Fruit fly (Drosophila melanogaster) whole organism, embryonic: Measurements from ENCODE around the gene Mvb12.

ENCODE experiments used
- Antp ChIP-seq: fragments of 200-800 bp; sonication (Bioruptor generic); optimal IDR thresholded peaks from 3 replicates; lab custom pipeline; 2016; ENCODE audit warnings: missing biosample characterization, missing genetic modification characterization
- Atf3 ChIP-seq: fragments of 200-800 bp; sonication (Bioruptor generic); optimal IDR thresholded peaks from 3 replicates; lab custom pipeline; 2016; ENCODE audit warnings: missing biosample characterization, missing genetic modification characterization
- CG10274 ChIP-seq: fragments of 200-800 bp; sonication (Bioruptor generic); optimal IDR thresholded peaks from 3 replicates; lab custom pipeline; 2017; ENCODE audit warnings: missing biosample characterization, mild to moderate bottlenecking, missing genetic modification characterization
- CG10543 ChIP-seq: fragments of 200-800 bp; sonication (Bioruptor generic); optimal IDR thresholded peaks from 3 replicates; lab custom pipeline; 2017; ENCODE audit warnings: missing biosample characterization, mild to moderate bottlenecking, missing genetic modification characterization, moderate library complexity
- CG11695 ChIP-seq: fragments of 200-800 bp; sonication (Bioruptor generic); IDR thresholded peaks from 3 replicates; pipeline ENCODE4 v1.3.6; 2022; ENCODE audit warnings: missing biosample characterization, missing genetic modification characterization
- CG12155 ChIP-seq: fragments of 200-800 bp; sonication (Bioruptor generic); optimal IDR thresholded peaks from 3 replicates; lab custom pipeline; 2016; ENCODE audit warnings: missing biosample characterization, missing genetic modification characterization
- CG12219 ChIP-seq: fragments of 200-800 bp; sonication (Bioruptor generic); optimal IDR thresholded peaks from 3 replicates; lab custom pipeline; 2018; ENCODE audit warnings: missing biosample characterization, mild to moderate bottlenecking, missing genetic modification characterization
- CG12659 ChIP-seq: fragments of 200-800 bp; sonication (Bioruptor generic); optimal IDR thresholded peaks from 3 replicates; lab custom pipeline; 2017; ENCODE audit warnings: mild to moderate bottlenecking, missing biosample characterization, missing genetic modification reagents, missing genetic modification characterization
- CG14014 ChIP-seq: fragments of 200-800 bp; sonication (Bioruptor generic); IDR thresholded peaks from 2 replicates; pipeline ENCODE4 v1.3.6; 2022; ENCODE audit warnings: missing biosample characterization, missing genetic modification characterization
- CG15073 ChIP-seq: fragments of 200-800 bp; sonication (Bioruptor generic); optimal IDR thresholded peaks from 2 replicates; lab custom pipeline; 2016; ENCODE audit warnings: missing biosample characterization, missing genetic modification characterization
- CG1647 ChIP-seq: fragments of 200-800 bp; sonication (Bioruptor generic); optimal IDR thresholded peaks from 3 replicates; lab custom pipeline; 2016; ENCODE audit warnings: missing biosample characterization, missing genetic modification characterization
- CG17361 ChIP-seq: fragments of 200-800 bp; sonication (Bioruptor generic); IDR thresholded peaks from 3 replicates; pipeline ENCODE4 v1.3.6; 2022; ENCODE audit warnings: missing biosample characterization, missing genetic modification characterization
- CG31365 ChIP-seq: fragments of 200-800 bp; sonication (Bioruptor generic); optimal IDR thresholded peaks from 2 replicates; lab custom pipeline; 2018; ENCODE audit warnings: missing biosample characterization, mild to moderate bottlenecking, missing genetic modification characterization
- CG3163 ChIP-seq: fragments of 200-800 bp; sonication (Bioruptor generic); optimal IDR thresholded peaks from 3 replicates; lab custom pipeline; 2016; ENCODE audit warnings: missing biosample characterization, missing genetic modification characterization
- CG32532 ChIP-seq: fragments of 200-800 bp; sonication (Bioruptor generic); IDR thresholded peaks from 2 replicates; pipeline ENCODE4 v1.3.6; 2022; ENCODE audit warnings: missing biosample characterization, missing genetic modification characterization
- CG3281 ChIP-seq: fragments of 200-800 bp; sonication (Bioruptor generic); optimal IDR thresholded peaks from 3 replicates; lab custom pipeline; 2017; ENCODE audit warnings: missing biosample characterization, mild to moderate bottlenecking, missing genetic modification characterization
- CG34224 ChIP-seq: fragments of 200-800 bp; sonication (Bioruptor generic); IDR thresholded peaks from 3 replicates; pipeline ENCODE4 v1.3.6; 2022; ENCODE audit warnings: missing biosample characterization, missing genetic modification characterization; ENCODE audit not compliant: partially characterized antibody
- CG43689 ChIP-seq: fragments of 200-800 bp; sonication (Bioruptor generic); IDR thresholded peaks from 2 replicates; pipeline ENCODE4 v1.3.6; 2022; ENCODE audit warnings: missing biosample characterization, missing genetic modification characterization
- CG6683 ChIP-seq: fragments of 200-800 bp; sonication (Bioruptor generic); optimal IDR thresholded peaks from 2 replicates; lab custom pipeline; 2017; ENCODE audit warnings: missing biosample characterization, mild to moderate bottlenecking, missing genetic modification characterization, missing genetic modification reagents
- CG6813 ChIP-seq: fragments of 200-800 bp; sonication (Bioruptor generic); optimal IDR thresholded peaks from 2 replicates; lab custom pipeline; 2017; ENCODE audit warnings: missing biosample characterization, missing genetic modification characterization, mild to moderate bottlenecking, moderate library complexity, missing genetic modification reagents
- CG8089 ChIP-seq: fragments of 200-800 bp; sonication (Bioruptor generic); optimal IDR thresholded peaks from 3 replicates; lab custom pipeline; 2016; ENCODE audit warnings: missing biosample characterization, missing genetic modification characterization
- CG9215 ChIP-seq: fragments of 200-800 bp; sonication (Bioruptor generic); IDR thresholded peaks from 2 replicates; pipeline ENCODE4 v1.3.6; 2022; ENCODE audit warnings: missing biosample characterization, missing genetic modification characterization
- CG9797 ChIP-seq: fragments of 200-800 bp; sonication (Bioruptor generic); optimal IDR thresholded peaks from 3 replicates; lab custom pipeline; 2018; ENCODE audit warnings: missing biosample characterization, mild to moderate bottlenecking, missing genetic modification characterization
- CG9817 ChIP-seq: fragments of 200-800 bp; sonication (Bioruptor generic); optimal IDR thresholded peaks from 2 replicates; lab custom pipeline; 2018; ENCODE audit warnings: missing biosample characterization, mild to moderate bottlenecking, missing genetic modification characterization, moderate library complexity
- Chrac-16 ChIP-seq: fragments of 200-800 bp; sonication (Bioruptor generic); optimal IDR thresholded peaks from 3 replicates; lab custom pipeline; 2016; ENCODE audit warnings: missing biosample characterization, missing genetic modification characterization
- Deaf1 ChIP-seq: fragments of 200-800 bp; optimal IDR thresholded peaks from 3 replicates; lab custom pipeline; 2019; ENCODE audit warnings: missing biosample characterization, mild to moderate bottlenecking, missing genetic modification characterization, moderate library complexity
- Dek ChIP-seq: fragments of 200-800 bp; sonication (Bioruptor generic); optimal IDR thresholded peaks from 3 replicates; lab custom pipeline; 2019; ENCODE audit warnings: missing biosample characterization, mild to moderate bottlenecking, missing genetic modification characterization, moderate library complexity
- Ets97D ChIP-seq: fragments of 200-800 bp; sonication (Bioruptor generic); optimal IDR thresholded peaks from 3 replicates; lab custom pipeline; 2016; ENCODE audit warnings: missing biosample characterization, missing genetic modification characterization
- HLH54F ChIP-seq: fragments of 200-800 bp; sonication (Bioruptor generic); optimal IDR thresholded peaks from 3 replicates; lab custom pipeline; 2016; ENCODE audit warnings: missing biosample characterization, missing genetic modification characterization
- Hr51 ChIP-seq, 2 experiments: fragments of 200-800 bp; sonication (Bioruptor generic); optimal IDR thresholded peaks; 2 replicates in 1 of 2; 3 replicates in 1 of 2; lab custom pipeline; 2016 to 2018; ENCODE audit warnings: missing biosample characterization in 2 of 2, missing genetic modification characterization in 2 of 2, mild to moderate bottlenecking in 1 of 2, moderate library complexity in 1 of 2
- MBD-R2 ChIP-seq: fragments of 200-800 bp; sonication (Bioruptor generic); IDR thresholded peaks from 2 replicates; pipeline ENCODE4 v1.3.6; 2022; ENCODE audit warnings: missing biosample characterization, missing genetic modification characterization
- NK7.1 ChIP-seq: fragments of 200-800 bp; sonication (Bioruptor generic); optimal IDR thresholded peaks from 3 replicates; lab custom pipeline; 2016; ENCODE audit warnings: missing biosample characterization, missing genetic modification characterization
- Pdp1 ChIP-seq, 2 experiments: fragments of 200-800 bp; sonication (Bioruptor generic); optimal IDR thresholded peaks; 3 replicates each; lab custom pipeline; 2016; ENCODE audit warnings: missing biosample characterization in 2 of 2, missing genetic modification characterization in 2 of 2, mild to moderate bottlenecking in 1 of 2, moderate library complexity in 1 of 2
- Ravus ChIP-seq: fragments of 200-800 bp; sonication (Bioruptor generic); IDR thresholded peaks from 2 replicates; pipeline ENCODE4 v1.3.6; 2022; ENCODE audit warnings: missing biosample characterization, missing genetic modification characterization
- Xbp1 ChIP-seq: fragments of 200-800 bp; sonication (Bioruptor generic); optimal IDR thresholded peaks from 3 replicates; lab custom pipeline; 2016; ENCODE audit warnings: missing biosample characterization, mild to moderate bottlenecking, missing genetic modification characterization
- aop ChIP-seq: fragments of 200-800 bp; sonication (Bioruptor generic); IDR thresholded peaks from 2 replicates; pipeline ENCODE4 v1.3.6; 2022; ENCODE audit warnings: missing biosample characterization, missing genetic modification characterization
- bowl ChIP-seq: fragments of 200-800 bp; sonication (Bioruptor generic); IDR thresholded peaks from 2 replicates; pipeline ENCODE4 v1.3.6; 2022; ENCODE audit warnings: missing biosample characterization, missing genetic modification characterization
- chn ChIP-seq: fragments of 200-800 bp; sonication (Bioruptor generic); optimal IDR thresholded peaks from 2 replicates; lab custom pipeline; 2016; ENCODE audit warnings: missing biosample characterization, missing genetic modification characterization
- ci ChIP-seq: fragments of 200-800 bp; sonication (Bioruptor generic); IDR thresholded peaks from 3 replicates; pipeline ENCODE4 v1.3.6; 2022; ENCODE audit warnings: missing biosample characterization, missing genetic modification characterization
- eve ChIP-seq, 2 experiments: fragments of >200 bp; optimal IDR thresholded peaks; 2 replicates each; lab custom pipeline; 2017; ENCODE audit warnings: missing biosample characterization in 2 of 2, missing genetic modification characterization in 2 of 2
- fru ChIP-seq: fragments of >200 bp; optimal IDR thresholded peaks from 2 replicates; lab custom pipeline; 2017
- gt ChIP-seq: fragments of 200-800 bp; sonication (Bioruptor generic); IDR thresholded peaks from 2 replicates; pipeline ENCODE4 v1.3.6; 2022; ENCODE audit warnings: missing biosample characterization, missing genetic modification characterization
- hbn ChIP-seq: fragments of 200-800 bp; sonication (Bioruptor generic); IDR thresholded peaks from 2 replicates; pipeline ENCODE4 v1.3.6; 2022; ENCODE audit warnings: missing biosample characterization, missing genetic modification characterization; ENCODE audit not compliant: partially characterized antibody
- lab ChIP-seq: fragments of 200-800 bp; sonication (Bioruptor generic); optimal IDR thresholded peaks from 3 replicates; lab custom pipeline; 2017; ENCODE audit warnings: missing biosample characterization, missing genetic modification characterization, mild to moderate bottlenecking, moderate library complexity, missing genetic modification reagents
- lmd ChIP-seq: fragments of 200-800 bp; sonication (Bioruptor generic); IDR thresholded peaks from 2 replicates; pipeline ENCODE4 v1.3.6; 2022; ENCODE audit warnings: missing biosample characterization, missing genetic modification characterization
- mirr ChIP-seq: fragments of 200-800 bp; sonication (Bioruptor generic); optimal IDR thresholded peaks from 3 replicates; lab custom pipeline; 2018; ENCODE audit warnings: missing biosample characterization, mild to moderate bottlenecking, missing genetic modification characterization
- sens ChIP-seq: fragments of 200-800 bp; sonication (Bioruptor generic); peaks from one replicate; lab custom pipeline; 2016; ENCODE audit warnings: missing biosample characterization, missing genetic modification characterization
- slp2 ChIP-seq: fragments of 200-800 bp; sonication (Bioruptor generic); optimal IDR thresholded peaks from 2 replicates; lab custom pipeline; 2016; ENCODE audit warnings: missing biosample characterization, missing genetic modification characterization
- tap ChIP-seq: fragments of 200-800 bp; optimal IDR thresholded peaks from 3 replicates; lab custom pipeline; 2019; ENCODE audit warnings: missing biosample characterization, mild to moderate bottlenecking, missing genetic modification characterization, moderate library complexity
- vvl ChIP-seq: fragments of 200-800 bp; sonication (Bioruptor generic); IDR thresholded peaks from 2 replicates; pipeline ENCODE4 v1.3.6; 2022; ENCODE audit warnings: missing biosample characterization, missing genetic modification characterization
- zen ChIP-seq: fragments of 200-800 bp; sonication (Bioruptor generic); optimal IDR thresholded peaks from 3 replicates; lab custom pipeline; 2018; ENCODE audit warnings: missing biosample characterization, mild to moderate bottlenecking, missing genetic modification characterization, moderate library complexity
- zfh1 ChIP-seq: fragments of 200-800 bp; sonication (Bioruptor generic); IDR thresholded peaks from 3 replicates; pipeline ENCODE4 v1.3.6; 2022; ENCODE audit warnings: missing biosample characterization, missing genetic modification characterization

The Mvb12 gene

DNA sequence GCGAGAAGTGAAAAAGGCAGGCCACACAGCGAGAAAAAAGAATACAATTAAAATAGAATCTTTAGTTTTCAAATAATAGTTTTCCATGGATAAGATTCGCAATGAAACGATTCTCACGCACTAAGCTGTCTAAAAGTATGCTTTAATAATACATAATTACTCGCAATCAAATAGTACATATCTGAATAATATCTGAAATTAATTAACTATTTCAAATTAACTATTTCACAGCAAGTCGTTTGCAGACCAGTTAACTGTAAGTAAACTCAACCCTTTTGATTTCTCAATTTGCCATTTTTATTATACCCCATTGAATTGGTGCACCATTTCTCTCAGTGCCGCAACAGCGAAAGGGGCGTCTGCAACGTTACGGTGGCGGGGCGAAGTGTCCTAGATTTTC, 24.4 kb upstream of the Mvb12 start (continued):
- TF ChIP-seq CG8089 (no peak), CG12219 (GFP tag; lab: Kevin White, UChicago) (no peak), MBD-R2 (GFP tag; lab: Robert Waterston, UW) (no peak), CG15073 (GFP tag; lab: Kevin White, UChicago) (no peak), Pdp1 (GFP tag; optimal IDR thresholded peaks at IDR 0.05; lab: Kevin White, UChicago) (no peak), aop (GFP tag; lab: Robert Waterston, UW) (no peak), tap (tag; lab: Kevin White, UChicago) (no peak), CG12155 (GFP tag; lab: Kevin White, UChicago) (no peak), CG43689 (GFP tag; lab: Robert Waterston, UW) (no peak), NK7.1 (GFP tag; lab: Kevin White, UChicago) (no peak), gt (no peak), Dek (tag; lab: Kevin White, UChicago) (no peak), CG14014 (GFP tag; lab: Robert Waterston, UW) (no peak), CG1647 (GFP tag; lab: Kevin White, UChicago) (no peak), sens (GFP tag; lab: Kevin White, UChicago) (no peak), CG17361 (GFP tag; lab: Robert Waterston, UW) (0 out of 3 replicates have a peak, but pooled peaks have one; percentile 14), Antp (no peak), eve (GFP tag; optimal IDR thresholded peaks at IDR 0.05; lab: Kevin White, UChicago) (peak in 1 of 2 experiments; percentile 16), Ravus (GFP tag; lab: Robert Waterston, UW) (no peak), CG3281 (peak; percentile 58), hbn (GFP tag; lab: Robert Waterston, UW) (no peak), CG12659 (peak; percentile 25), chn (GFP tag; lab: Kevin White, UChicago) (no peak), CG32532 (GFP tag; lab: Robert Waterston, UW) (no peak), lmd (GFP tag; lab: Robert Waterston, UW) (peak; percentile 24; the same call in 1 of the 2 replicates), zen (tag; lab: Kevin White, UChicago) (no peak), CG34224 (GFP tag; lab: Robert Waterston, UW) (no peak), CG11695 (GFP tag; lab: Robert Waterston, UW) (no peak), fru (lab: Kevin White, UChicago) (no peak), slp2 (no peak), bowl (no peak), vvl (GFP tag; lab: Robert Waterston, UW) (no peak), CG6683 (GFP tag; lab: Kevin White, UChicago) (peak; percentile 12), CG10543 (GFP tag; lab: Kevin White, UChicago) (peak; percentile 38), Ets97D (no peak), CG10274 (GFP tag; lab: Kevin White, UChicago) (no peak), zfh1 (no peak), lab (GFP tag; lab: Kevin White, UChicago) (peak; percentile 66), HLH54F (GFP tag; lab: Kevin White, UChicago) (no peak), Chrac-16 (GFP tag; lab: Kevin White, UChicago) (no peak), ci (GFP tag; lab: Robert Waterston, UW) (no peak), CG6813 (GFP tag; lab: Kevin White, UChicago) (no peak), Deaf1 (tag; lab: Kevin White, UChicago) (peak; percentile 49), Xbp1 (GFP tag; lab: Kevin White, UChicago) (no peak), Hr51 (GFP tag; optimal IDR thresholded peaks at IDR 0.05; lab: Kevin White, UChicago) (peak in 1 of 2 experiments; percentile 42), CG9817 (tag; lab: Kevin White, UChicago) (no peak), CG31365 (tag; lab: Kevin White, UChicago) (no peak), Atf3 (GFP tag; lab: Kevin White, UChicago) (no peak), CG3163 (GFP tag; lab: Kevin White, UChicago) (no peak), mirr (GFP tag; lab: Kevin White, UChicago) (no peak), CG9215 (GFP tag; lab: Robert Waterston, UW) (no peak), CG9797 (GFP tag; lab: Kevin White, UChicago) (no peak)
